Fruit fly (Drosophila melanogaster): ENCODE measurements around the gene kdn.

Gene kdn

dm6 chrX:6365632-6366356 is 15.4 kb downstream of the kdn start, which contains the start of the genes swa and Marf:
Gene swa, minus strand, starts transcription at chrX:6365708.
Gene Marf, plus strand, starts transcription at chrX:6365949.
- no peak for TF ChIP-seq dsx (GFP tag; optimal IDR thresholded peaks at IDR 0.05; ENCODE audit: poor library complexity, severe bottlenecking)
- TF ChIP-seq vri (GFP tag; optimal IDR thresholded peaks at IDR 0.05): peak; percentile 84
- TF ChIP-seq Eip78C (GFP tag): peak; percentile 48
- TF ChIP-seq fkh (GFP tag; optimal IDR thresholded peaks at IDR 0.05): peak; percentile 75

- TF ChIP-seq net (GFP tag; optimal IDR thresholded peaks at IDR 0.05): peak; percentile 89
- TF ChIP-seq fd59A (GFP tag; optimal IDR thresholded peaks at IDR 0.05): peak; percentile 60
- TF ChIP-seq CG8119 (GFP tag; IDR thresholded peaks at IDR 0.05): peak; percentile 94
- peak; percentile 92 for TF ChIP-seq OdsH (GFP tag; optimal IDR thresholded peaks at IDR 0.05)
- peak; percentile 91 for TF ChIP-seq CG6276 (GFP tag; optimal IDR thresholded peaks at IDR 0.05)
- peak; percentile 79 for TF ChIP-seq Eip93F (GFP tag; optimal IDR thresholded peaks at IDR 0.05)
- peak; percentile 85 for TF ChIP-seq Sox15 (GFP tag; optimal IDR thresholded peaks at IDR 0.05)
- peak; percentile 97 for TF ChIP-seq Hr39 (GFP tag; optimal IDR thresholded peaks at IDR 0.05)
- TF ChIP-seq CG11902 (GFP tag; optimal IDR thresholded peaks at IDR 0.05): peak; percentile 85
- peak; percentile 96 for TF ChIP-seq cyc (GFP tag; optimal IDR thresholded peaks at IDR 0.05)
- peak; percentile 91 for TF ChIP-seq CG3919 (GFP tag; optimal IDR thresholded peaks at IDR 0.05)
- peak; percentile 85 for TF ChIP-seq CG10631 (GFP tag; optimal IDR thresholded peaks at IDR 0.05)
- peak; percentile 57 for TF ChIP-seq dsx (GFP tag; optimal IDR thresholded peaks at IDR 0.05; ENCODE audit: poor library complexity, severe bottlenecking)
- peak; percentile 63 to 77 for TF ChIP-seq salr (GFP tag; optimal IDR thresholded peaks at IDR 0.05)
- TF ChIP-seq lz (GFP tag; optimal IDR thresholded peaks at IDR 0.05): peak; percentile 96
- peak; percentile 83 for TF ChIP-seq Hr38 (GFP tag; optimal IDR thresholded peaks at IDR 0.05)
- TF ChIP-seq achi (GFP tag; optimal IDR thresholded peaks at IDR 0.05): peak; percentile 85
- peak; percentile 81 for TF ChIP-seq CG10669 (GFP tag; optimal IDR thresholded peaks at IDR 0.05)
- TF ChIP-seq CG11294 (GFP tag; IDR thresholded peaks at IDR 0.05): peak; percentile 93
- TF ChIP-seq topi (GFP tag; optimal IDR thresholded peaks at IDR 0.05): peak; percentile 94
- TF ChIP-seq ss (GFP tag; optimal IDR thresholded peaks at IDR 0.05): peak; percentile 41 to 70
- peak; percentile 95 for TF ChIP-seq Sox14 (GFP tag; optimal IDR thresholded peaks at IDR 0.05)
- peak; percentile 84 for TF ChIP-seq CG16779 (tag; optimal IDR thresholded peaks at IDR 0.05)
- peak; percentile 96 for TF ChIP-seq CG15336 (GFP tag; IDR thresholded peaks at IDR 0.05)
- peak; percentile 78 for TF ChIP-seq CG3032 (tag; optimal IDR thresholded peaks at IDR 0.05)
- TF ChIP-seq Lpt (GFP tag; optimal IDR thresholded peaks at IDR 0.05): peak; percentile 87
- peak; percentile 60 for TF ChIP-seq CG6854 (GFP tag; optimal IDR thresholded peaks at IDR 0.05)
- TF ChIP-seq eg (GFP tag; IDR thresholded peaks at IDR 0.05): peak; percentile 98
- TF ChIP-seq dac (GFP tag; optimal IDR thresholded peaks at IDR 0.05): peak; percentile 87
- TF ChIP-seq CG8319 (GFP tag; optimal IDR thresholded peaks at IDR 0.05): peak; percentile 80
- TF ChIP-seq Blimp-1 (GFP tag; optimal IDR thresholded peaks at IDR 0.05): peak; percentile 76
- peak; percentile 69 for TF ChIP-seq CG11762 (GFP tag; optimal IDR thresholded peaks at IDR 0.05; ENCODE audit: insufficient read depth)
- peak; percentile 94 for TF ChIP-seq esn (GFP tag; optimal IDR thresholded peaks at IDR 0.05)
- TF ChIP-seq CG6163 (GFP tag; IDR thresholded peaks at IDR 0.05): peak; percentile 97
- peak; percentile 94 for TF ChIP-seq Sox102F (GFP tag; optimal IDR thresholded peaks at IDR 0.05)
- peak; percentile 66 for TF ChIP-seq fd85E (GFP tag; optimal IDR thresholded peaks at IDR 0.05)
- peak; percentile 15 for TF ChIP-seq CG9139 (GFP tag; optimal IDR thresholded peaks at IDR 0.05)
- peak; percentile 96 for TF ChIP-seq svp (GFP tag)
- TF ChIP-seq Gug (GFP tag; IDR thresholded peaks at IDR 0.05): peak; percentile 91
- peak; percentile 83 for TF ChIP-seq CG8632 (GFP tag; optimal IDR thresholded peaks at IDR 0.05)
- TF ChIP-seq Ets21C (GFP tag; optimal IDR thresholded peaks at IDR 0.05): peak; percentile 93
- peak; percentile 92 for TF ChIP-seq vri (GFP tag; optimal IDR thresholded peaks at IDR 0.05)
- peak; percentile 92 for TF ChIP-seq Smox (GFP tag; optimal IDR thresholded peaks at IDR 0.05)
- peak; percentile 97 for TF ChIP-seq Eip78C (GFP tag)
- peak; percentile 94 for TF ChIP-seq pdm3 (GFP tag; optimal IDR thresholded peaks at IDR 0.05)
- TF ChIP-seq CG7368 (GFP tag; optimal IDR thresholded peaks at IDR 0.05): peak; percentile 89
- TF ChIP-seq CG31627 (GFP tag; optimal IDR thresholded peaks at IDR 0.05): peak; percentile 96
These were observed 15.9 kb downstream of the kdn start for dm6 chrX:6366357-6366691.

Measured in whole organism, prepupa.